Fruit fly (Drosophila melanogaster): Measurements from ENCODE around the gene gzl.

Gene gzl

dm6 chr3R:6400710-6401521, 18.2 kb downstream of the gzl start:
- TF ChIP-seq corto (GFP tag; optimal IDR thresholded peaks at IDR 0.05) (no peak), CG11398 (GFP tag; optimal IDR thresholded peaks at IDR 0.05) (no peak), vvl (GFP tag; IDR thresholded peaks at IDR 0.05) (peak; percentile 46; the same call in 1 of the 2 replicates), Fer2 (tag; optimal IDR thresholded peaks at IDR 0.05) (no peak), Eip74EF (GFP tag; optimal IDR thresholded peaks at IDR 0.05) (peak in 1 of 2 experiments; percentile 72), pnt (GFP tag; optimal IDR thresholded peaks at IDR 0.05) (no peak), unc-4 (GFP tag; IDR thresholded peaks at IDR 0.05; ENCODE audit: partially characterized antibody) (no peak), gfzf (GFP tag; optimal IDR thresholded peaks at IDR 0.05) (no peak), CG11504 (tag; optimal IDR thresholded peaks at IDR 0.05) (peak; percentile 31), sisA (GFP tag; IDR thresholded peaks at IDR 0.05) (no peak), trem (tag; optimal IDR thresholded peaks at IDR 0.05) (no peak), CG13775 (GFP tag; optimal IDR thresholded peaks at IDR 0.05) (no peak), CG9876 (GFP tag; optimal IDR thresholded peaks at IDR 0.05) (no peak), CG3838 (GFP tag; optimal IDR thresholded peaks at IDR 0.05) (no peak), Drgx (GFP tag; IDR thresholded peaks at IDR 0.05) (no peak), Blimp-1 (GFP tag; optimal IDR thresholded peaks at IDR 0.05) (peak; percentile 26), repo (GFP tag; optimal IDR thresholded peaks at IDR 0.05) (no peak), CG6654 (GFP tag; optimal IDR thresholded peaks at IDR 0.05) (no peak), gsb (GFP tag; IDR thresholded peaks at IDR 0.05) (no peak), CG2889 (GFP tag; IDR thresholded peaks at IDR 0.05) (no peak), CTCF (GFP tag; optimal IDR thresholded peaks at IDR 0.05) (no peak), CG12071 (GFP tag; optimal IDR thresholded peaks at IDR 0.05) (peak; percentile 61), YL-1 (GFP tag; optimal IDR thresholded peaks at IDR 0.05) (no peak), CG13296 (GFP tag; optimal IDR thresholded peaks at IDR 0.05) (peak; percentile 43), ci (GFP tag; IDR thresholded peaks at IDR 0.05) (peak; percentile 11; the same call in 1 of the 3 replicates), CG16779 (GFP tag; IDR thresholded peaks at IDR 0.05) (no peak), CG17328 (GFP tag; IDR thresholded peaks at IDR 0.05) (no peak), insv (GFP tag; optimal IDR thresholded peaks at IDR 0.05) (no peak), CG8765 (GFP tag; IDR thresholded peaks at IDR 0.05) (no peak), CG12155 (GFP tag; optimal IDR thresholded peaks at IDR 0.05) (no peak), grn (GFP tag; optimal IDR thresholded peaks at IDR 0.05) (no peak), ash1 (GFP tag; optimal IDR thresholded peaks at IDR 0.05) (no peak), tin (GFP tag; optimal IDR thresholded peaks at IDR 0.05) (no peak), Myb (GFP tag; optimal IDR thresholded peaks at IDR 0.05) (no peak), cwo (GFP tag; optimal IDR thresholded peaks at IDR 0.05) (peak; percentile 73), CG14965 (GFP tag; optimal IDR thresholded peaks at IDR 0.05; ENCODE audit: borderline replicate concordance) (no peak), ewg (GFP tag; optimal IDR thresholded peaks at IDR 0.05) (no peak), pzg (GFP tag; optimal IDR thresholded peaks at IDR 0.05) (no peak), CG33557 (GFP tag; optimal IDR thresholded peaks at IDR 0.05) (no peak), tgo (GFP tag; IDR thresholded peaks at IDR 0.05) (no peak), sug (tag; optimal IDR thresholded peaks at IDR 0.05) (peak; percentile 34), CG32767 (GFP tag; IDR thresholded peaks at IDR 0.05) (no peak), onecut (GFP tag; IDR thresholded peaks at IDR 0.05) (no peak; the same call in 1 of the 2 replicates), CG7271 (tag; optimal IDR thresholded peaks at IDR 0.05) (no peak), CG4730 (GFP tag; IDR thresholded peaks at IDR 0.05) (no peak), CG17829 (tag; optimal IDR thresholded peaks at IDR 0.05) (no peak), croc (GFP tag; conservative IDR thresholded peaks at IDR 0.05) (no peak), Mes4 (GFP tag; optimal IDR thresholded peaks at IDR 0.05) (no peak), ATbp (GFP tag; optimal IDR thresholded peaks at IDR 0.05) (peak; percentile 67), Dip2 (GFP tag; IDR thresholded peaks at IDR 0.05) (no peak)
